Fruit fly (Drosophila melanogaster) whole organism, embryonic: ENCODE measurements around the gene Muc11A.

Source experiments
- Atf-2 ChIP-seq: fragments of 200-800 bp; sonication (Bioruptor generic); optimal IDR thresholded peaks from 2 replicates; lab custom pipeline; 2016; ENCODE audit warnings: missing biosample characterization, missing genetic modification characterization
- Atf6 ChIP-seq: fragments of 200-800 bp; sonication (Bioruptor generic); IDR thresholded peaks from 2 replicates; pipeline ENCODE4 v1.3.6; 2022; ENCODE audit warnings: missing biosample characterization, missing genetic modification characterization
- B-H2 ChIP-seq: fragments of 200-800 bp; sonication (Bioruptor generic); optimal IDR thresholded peaks from 2 replicates; lab custom pipeline; 2018; ENCODE audit warnings: missing biosample characterization, mild to moderate bottlenecking, missing genetic modification characterization
- CG12391 ChIP-seq: fragments of 200-800 bp; sonication (Bioruptor generic); optimal IDR thresholded peaks from 3 replicates; lab custom pipeline; 2018; ENCODE audit warnings: missing biosample characterization, mild to moderate bottlenecking, missing genetic modification characterization, moderate library complexity
- CG15011 ChIP-seq: fragments of 200-800 bp; sonication (Bioruptor generic); optimal IDR thresholded peaks from 3 replicates; lab custom pipeline; 2018; ENCODE audit warnings: missing biosample characterization, mild to moderate bottlenecking, missing genetic modification characterization
- CG15601 ChIP-seq: fragments of 200-800 bp; sonication (Bioruptor generic); optimal IDR thresholded peaks from 3 replicates; lab custom pipeline; 2019; ENCODE audit warnings: missing biosample characterization, mild to moderate bottlenecking, missing genetic modification characterization, moderate library complexity
- CG1792 ChIP-seq: fragments of 200-800 bp; sonication (Bioruptor generic); optimal IDR thresholded peaks from 2 replicates; lab custom pipeline; 2016; ENCODE audit warnings: missing biosample characterization, missing genetic modification characterization
- CG1832 ChIP-seq: fragments of 200-800 bp; sonication (Bioruptor generic); optimal IDR thresholded peaks from 2 replicates; lab custom pipeline; 2017; ENCODE audit warnings: missing biosample characterization, mild to moderate bottlenecking, missing genetic modification characterization, inconsistent platforms
- CG18599 ChIP-seq: fragments of 200-800 bp; sonication (Bioruptor generic); optimal IDR thresholded peaks from 3 replicates; lab custom pipeline; 2017; ENCODE audit warnings: missing biosample characterization, missing genetic modification characterization, mild to moderate bottlenecking, moderate library complexity, missing genetic modification reagents
- CG2129 ChIP-seq: fragments of 200-800 bp; sonication (Bioruptor generic); IDR thresholded peaks from 2 replicates; pipeline ENCODE4 v1.3.6; 2022; ENCODE audit warnings: missing biosample characterization, missing genetic modification characterization; ENCODE audit not compliant: partially characterized antibody
- CG2199 ChIP-seq: fragments of 200-800 bp; sonication (Bioruptor generic); IDR thresholded peaks from 3 replicates; pipeline ENCODE4 v1.3.6; 2022; ENCODE audit warnings: missing biosample characterization, missing genetic modification characterization
- CG2678 ChIP-seq: fragments of 200-800 bp; sonication (Bioruptor generic); optimal IDR thresholded peaks from 3 replicates; lab custom pipeline; 2019; ENCODE audit warnings: missing biosample characterization, mild to moderate bottlenecking, missing genetic modification characterization, moderate library complexity
- CG5245 ChIP-seq: fragments of 200-800 bp; sonication (Bioruptor generic); optimal IDR thresholded peaks from 3 replicates; lab custom pipeline; 2016; ENCODE audit warnings: missing biosample characterization, missing genetic modification characterization
- CG5953 ChIP-seq: fragments of 200-800 bp; sonication (Bioruptor generic); IDR thresholded peaks from 2 replicates; pipeline ENCODE4 v1.3.6; 2022; ENCODE audit warnings: missing biosample characterization, missing genetic modification characterization
- CG7786 ChIP-seq: fragments of 200-800 bp; sonication (Bioruptor generic); optimal IDR thresholded peaks from 2 replicates; lab custom pipeline; 2016; ENCODE audit warnings: missing biosample characterization, missing genetic modification characterization
- CG8765 ChIP-seq: fragments of 200-800 bp; sonication (Bioruptor generic); IDR thresholded peaks from 2 replicates; pipeline ENCODE4 v1.3.6; 2022; ENCODE audit warnings: missing biosample characterization, missing genetic modification characterization
- CG9609 ChIP-seq: fragments of 200-800 bp; sonication (Bioruptor generic); optimal IDR thresholded peaks from 3 replicates; lab custom pipeline; 2016; ENCODE audit warnings: missing biosample characterization, missing genetic modification characterization
- CkIIα-i1 ChIP-seq: fragments of 200-800 bp; sonication (Bioruptor generic); IDR thresholded peaks from 2 replicates; pipeline ENCODE4 v1.3.6; 2022; ENCODE audit warnings: missing biosample characterization, missing genetic modification characterization
- Drgx ChIP-seq: fragments of 200-800 bp; sonication (Bioruptor generic); IDR thresholded peaks from 2 replicates; pipeline ENCODE4 v1.3.6; 2022; ENCODE audit warnings: missing biosample characterization, missing genetic modification characterization
- H2.0 ChIP-seq: fragments of 200-800 bp; sonication (Bioruptor generic); IDR thresholded peaks from 2 replicates; pipeline ENCODE4 v1.3.6; 2022; ENCODE audit warnings: missing biosample characterization, missing genetic modification characterization
- HmgD ChIP-seq: fragments of 200-800 bp; sonication (Bioruptor generic); optimal IDR thresholded peaks from 3 replicates; lab custom pipeline; 2016; ENCODE audit warnings: missing biosample characterization, missing genetic modification characterization
- HmgZ ChIP-seq: fragments of 200-800 bp; sonication (Bioruptor generic); optimal IDR thresholded peaks from 2 replicates; lab custom pipeline; 2018; ENCODE audit warnings: missing biosample characterization, mild to moderate bottlenecking, missing genetic modification characterization
- Hr39 ChIP-seq: fragments of >200 bp; optimal IDR thresholded peaks from 2 replicates; lab custom pipeline; 2017
- Oli ChIP-seq: fragments of 200-800 bp; sonication (Bioruptor generic); optimal IDR thresholded peaks from 2 replicates; lab custom pipeline; 2018; ENCODE audit warnings: missing biosample characterization, mild to moderate bottlenecking, missing genetic modification characterization, moderate library complexity
- Opbp ChIP-seq: fragments of 200-800 bp; sonication (Bioruptor generic); IDR thresholded peaks from 3 replicates; pipeline ENCODE4 v1.3.6; 2022; ENCODE audit warnings: missing biosample characterization, missing genetic modification characterization; ENCODE audit not compliant: partially characterized antibody
- Optix ChIP-seq: fragments of 200-800 bp; sonication (Bioruptor generic); IDR thresholded peaks from 3 replicates; pipeline ENCODE4 v1.3.6; 2022; ENCODE audit warnings: missing biosample characterization, missing genetic modification characterization
- Pdp1 ChIP-seq, 2 experiments: fragments of 200-800 bp; sonication (Bioruptor generic); optimal IDR thresholded peaks; 3 replicates each; lab custom pipeline; 2016; ENCODE audit warnings: missing biosample characterization in 2 of 2, missing genetic modification characterization in 2 of 2, mild to moderate bottlenecking in 1 of 2, moderate library complexity in 1 of 2
- Side ChIP-seq: fragments of 200-800 bp; sonication (Bioruptor generic); optimal IDR thresholded peaks from 2 replicates; lab custom pipeline; 2016; ENCODE audit warnings: missing biosample characterization, missing genetic modification characterization
- Sry-δ ChIP-seq: fragments of 200-800 bp; sonication (Bioruptor generic); optimal IDR thresholded peaks from 2 replicates; lab custom pipeline; 2016; ENCODE audit warnings: missing biosample characterization, missing genetic modification characterization
- Tbp ChIP-seq: fragments of >200 bp; optimal IDR thresholded peaks from 2 replicates; lab custom pipeline; 2018; ENCODE audit warnings: missing biosample characterization, missing genetic modification characterization
- Trl ChIP-seq, 3 experiments: fragments of >200 bp in 2 of 3; fragments of 200-800 bp in 1 of 3; sonication (Bioruptor generic) in 1 of 3; optimal IDR thresholded peaks; 2 replicates in 1 of 3; 3 replicates in 2 of 3; lab custom pipeline; 2016 to 2017; ENCODE audit warnings: missing biosample characterization in 1 of 3, missing genetic modification characterization in 1 of 3
- Xrp1 ChIP-seq: fragments of 200-800 bp; sonication (Bioruptor generic); IDR thresholded peaks from 2 replicates; pipeline ENCODE4 v1.3.6; 2022; ENCODE audit warnings: missing biosample characterization, missing genetic modification characterization
- az2 ChIP-seq: fragments of 200-800 bp; sonication (Bioruptor generic); optimal IDR thresholded peaks from 3 replicates; lab custom pipeline; 2016; ENCODE audit warnings: missing biosample characterization, missing genetic modification characterization
- cad ChIP-seq: fragments of >200 bp; optimal IDR thresholded peaks from 2 replicates; lab custom pipeline; 2017; ENCODE audit warnings: missing biosample characterization, missing genetic modification characterization
- cg ChIP-seq: fragments of 200-800 bp; sonication (Bioruptor generic); optimal IDR thresholded peaks from 3 replicates; lab custom pipeline; 2019; ENCODE audit warnings: missing biosample characterization, mild to moderate bottlenecking, missing genetic modification characterization, moderate library complexity
- cwo ChIP-seq: fragments of 200-800 bp; sonication (Bioruptor generic); optimal IDR thresholded peaks from 3 replicates; lab custom pipeline; 2017; ENCODE audit warnings: missing biosample characterization, missing genetic modification characterization, mild to moderate bottlenecking, moderate library complexity, missing genetic modification reagents
- da ChIP-seq: fragments of 200-800 bp; sonication (Bioruptor generic); optimal IDR thresholded peaks from 2 replicates; lab custom pipeline; 2016; ENCODE audit warnings: missing biosample characterization, missing genetic modification characterization
- dysf ChIP-seq: fragments of 200-800 bp; sonication (Bioruptor generic); IDR thresholded peaks from 3 replicates; pipeline ENCODE4 v1.3.6; 2022; ENCODE audit warnings: missing biosample characterization, missing genetic modification characterization
- en ChIP-seq: fragments of 200-800 bp; sonication (Bioruptor generic); optimal IDR thresholded peaks from 2 replicates; lab custom pipeline; 2016; ENCODE audit warnings: missing biosample characterization, missing genetic modification characterization
- gsb-n ChIP-seq: fragments of 200-800 bp; sonication (Bioruptor generic); optimal IDR thresholded peaks from 3 replicates; lab custom pipeline; 2018; ENCODE audit warnings: missing biosample characterization, mild to moderate bottlenecking, missing genetic modification characterization
- inv ChIP-seq: fragments of 200-800 bp; sonication (Bioruptor generic); IDR thresholded peaks from 2 replicates; pipeline ENCODE4 v1.3.6; 2022; ENCODE audit warnings: missing biosample characterization, missing genetic modification characterization; ENCODE audit not compliant: partially characterized antibody
- lab ChIP-seq: fragments of 200-800 bp; sonication (Bioruptor generic); optimal IDR thresholded peaks from 3 replicates; lab custom pipeline; 2017; ENCODE audit warnings: missing biosample characterization, missing genetic modification characterization, mild to moderate bottlenecking, moderate library complexity, missing genetic modification reagents
- lola ChIP-seq, 3 experiments: fragments of >200 bp in 2 of 3; fragments of 200-800 bp in 1 of 3; sonication (Bioruptor generic) in 1 of 3; optimal IDR thresholded peaks; 2 replicates each; lab custom pipeline; 2017 to 2019; ENCODE audit warnings: missing biosample characterization in 3 of 3, missing genetic modification characterization in 3 of 3, mild to moderate bottlenecking in 1 of 3, moderate library complexity in 1 of 3
- odd ChIP-seq: fragments of 200-800 bp; sonication (Bioruptor generic); optimal IDR thresholded peaks from 2 replicates; lab custom pipeline; 2017; ENCODE audit warnings: missing biosample characterization, mild to moderate bottlenecking, missing genetic modification characterization
- peb ChIP-seq: fragments of 200-800 bp; sonication (Bioruptor generic); IDR thresholded peaks from 2 replicates; pipeline ENCODE4 v1.3.6; 2022; ENCODE audit warnings: missing biosample characterization, missing genetic modification characterization
- sens-2 ChIP-seq: fragments of 200-800 bp; sonication (Bioruptor generic); IDR thresholded peaks from 2 replicates; pipeline ENCODE4 v1.3.6; 2022; ENCODE audit warnings: missing biosample characterization, missing genetic modification characterization
- stc ChIP-seq: fragments of 200-800 bp; sonication (Bioruptor generic); IDR thresholded peaks from 2 replicates; pipeline ENCODE4 v1.3.6; 2022; ENCODE audit warnings: missing biosample characterization, missing genetic modification characterization
- sug ChIP-seq: fragments of 200-800 bp; optimal IDR thresholded peaks from 2 replicates; lab custom pipeline; 2019; ENCODE audit warnings: missing biosample characterization, mild to moderate bottlenecking, missing genetic modification characterization, moderate library complexity
- tap ChIP-seq: fragments of 200-800 bp; optimal IDR thresholded peaks from 3 replicates; lab custom pipeline; 2019; ENCODE audit warnings: missing biosample characterization, mild to moderate bottlenecking, missing genetic modification characterization, moderate library complexity
- tgo ChIP-seq: fragments of 200-800 bp; sonication (Bioruptor generic); IDR thresholded peaks from 3 replicates; pipeline ENCODE4 v1.3.6; 2022; ENCODE audit warnings: missing biosample characterization, missing genetic modification characterization
- zen ChIP-seq: fragments of 200-800 bp; sonication (Bioruptor generic); optimal IDR thresholded peaks from 3 replicates; lab custom pipeline; 2018; ENCODE audit warnings: missing biosample characterization, mild to moderate bottlenecking, missing genetic modification characterization, moderate library complexity

Muc11A gene

dm6 chrX:12082244-12082643 lies 22.6 kb downstream of the Muc11A start (continued):
- TF ChIP-seq Atf6 (GFP tag; lab: Robert Waterston, UW) (no peak), Pdp1 (GFP tag; optimal IDR thresholded peaks at IDR 0.05; lab: Kevin White, UChicago) (no peak), CG1832 (GFP tag; lab: Kevin White, UChicago) (no peak), gsb-n (no peak), CG5953 (no peak), zen (tag; lab: Kevin White, UChicago) (no peak), Oli (tag; lab: Kevin White, UChicago) (peak; percentile 3), CG5245 (GFP tag; lab: Kevin White, UChicago) (no peak), H2.0 (GFP tag; lab: Robert Waterston, UW) (peak; percentile 10; the same call in 1 of the 2 replicates), sug (tag; lab: Kevin White, UChicago) (no peak), B-H2 (GFP tag; lab: Kevin White, UChicago) (no peak), CG9609 (no peak), CG1792 (GFP tag; lab: Kevin White, UChicago) (no peak), CG2678 (tag; lab: Kevin White, UChicago) (peak; percentile 50), Side (GFP tag; lab: Kevin White, UChicago) (no peak), CG12391 (tag; lab: Kevin White, UChicago) (no peak), CG15601 (tag; lab: Kevin White, UChicago) (no peak), tap (tag; lab: Kevin White, UChicago) (no peak), Xrp1 (GFP tag; lab: Robert Waterston, UW) (peak; percentile 31; the same call in 1 of the 2 replicates), cad (GFP tag; lab: Kevin White, UChicago) (no peak), da (GFP tag; lab: Kevin White, UChicago) (no peak), CG2199 (GFP tag; lab: Robert Waterston, UW) (no peak), Optix (no peak), Sry-δ (GFP tag; lab: Kevin White, UChicago) (no peak), stc (no peak), Drgx (GFP tag; lab: Robert Waterston, UW) (no peak), az2 (no peak), Tbp (GFP tag; lab: Kevin White, UChicago) (no peak), cwo (GFP tag; lab: Kevin White, UChicago) (no peak), dysf (GFP tag; lab: Robert Waterston, UW) (0 out of 3 replicates have a peak, but pooled peaks have one; percentile 37), sens-2 (GFP tag; lab: Robert Waterston, UW) (no peak), Hr39 (no peak), inv (GFP tag; lab: Robert Waterston, UW) (no peak), CkIIα-i1 (no peak), peb (GFP tag; lab: Robert Waterston, UW) (no peak), Opbp (no peak), lab (GFP tag; lab: Kevin White, UChicago) (peak; percentile 41), HmgZ (tag; lab: Kevin White, UChicago) (no peak), en (GFP tag; lab: Kevin White, UChicago) (no peak), lola (GFP tag; optimal IDR thresholded peaks at IDR 0.05; lab: Kevin White, UChicago) (peak in 1 of 3 experiments; percentile 7), CG2129 (GFP tag; lab: Robert Waterston, UW) (no peak), CG18599 (GFP tag; lab: Kevin White, UChicago) (peak; percentile 56), Trl (optimal IDR thresholded peaks at IDR 0.05; lab: Kevin White, UChicago) (no peak), Trl (GFP tag; optimal IDR thresholded peaks at IDR 0.05; lab: Kevin White, UChicago) (no peak), CG15011 (GFP tag; lab: Kevin White, UChicago) (no peak), HmgD (GFP tag; lab: Kevin White, UChicago) (no peak), CG7786 (GFP tag; lab: Kevin White, UChicago) (no peak), odd (GFP tag; lab: Kevin White, UChicago) (no peak), Atf-2 (no peak), tgo (GFP tag; lab: Robert Waterston, UW) (0 out of 3 replicates have a peak, but pooled peaks have one; percentile 21), cg (GFP tag; lab: Kevin White, UChicago) (no peak), CG8765 (no peak)
